Fruit fly (Drosophila melanogaster) Kc167 (cell line): Measurements from ENCODE around the gene Afti.

ENCODE experiments used
- Myc ChIP-seq: fragments of >200 bp; optimal IDR thresholded peaks from 2 replicates; lab custom pipeline; 2017; ENCODE audit warnings: missing external identifiers
- insv ChIP-seq: fragments of >200 bp; optimal IDR thresholded peaks from 3 replicates; lab custom pipeline; 2018; ENCODE audit warnings: missing external identifiers
- ttk ChIP-seq: sonication (Bioruptor generic); optimal IDR thresholded peaks from 2 replicates; lab custom pipeline; 2017; ENCODE audit warnings: missing external identifiers

DNA sequence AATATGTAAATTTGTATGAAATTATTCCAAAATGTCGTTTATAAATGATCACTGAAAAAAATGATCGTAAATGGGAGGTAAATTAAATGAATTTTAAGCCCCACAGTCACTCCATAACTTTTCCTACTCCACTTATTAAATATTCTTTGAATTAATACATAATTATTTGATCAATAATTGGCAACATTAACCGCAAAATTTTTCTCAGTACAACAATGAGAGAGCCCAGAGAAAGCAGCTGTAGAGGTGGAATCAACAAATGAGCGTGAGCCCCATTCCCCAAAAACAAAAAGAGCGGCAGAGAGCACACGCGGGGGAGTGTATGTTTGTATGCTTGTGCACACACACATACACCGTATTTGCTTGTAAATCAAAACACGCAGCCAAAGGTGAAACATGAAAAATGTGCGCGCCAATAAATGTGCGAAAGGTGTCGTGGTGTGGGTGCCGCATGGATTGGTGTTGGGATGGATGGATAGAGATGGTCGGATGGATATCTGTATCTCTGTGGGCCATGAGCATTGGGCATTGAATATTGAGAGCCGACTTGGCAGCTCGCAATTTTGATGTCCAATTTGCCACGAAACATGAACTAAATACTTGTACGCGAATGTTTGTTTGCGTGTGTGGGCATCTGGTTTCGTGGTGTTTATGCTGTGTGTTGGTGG, 42.6 kb downstream of the Afti start:
- no peak for TF ChIP-seq ttk (lab: Kevin White, UChicago)
- no peak for TF ChIP-seq Myc
- TF ChIP-seq insv: no peak
